Worm (Caenorhabditis elegans): ENCODE data around the gene ttc-7.
A peak's percentile ranks its signal among the peaks of the same experiment; 100 is the strongest.

Gene ttc-7

ce11 chrIII:1926456-1926855, 66.2 kb downstream of the ttc-7 start (continued):
- TF ChIP-seq die-1 (tag; optimal IDR thresholded peaks at IDR 0.05) (peak; percentile 64), hrde-1 (tag; optimal IDR thresholded peaks at IDR 0.05; ENCODE audit: borderline replicate concordance) (no peak), nhr-90 (tag; optimal IDR thresholded peaks at IDR 0.05) (no peak), xnd-1 (tag; optimal IDR thresholded peaks at IDR 0.05) (no peak), mel-28 (tag; optimal IDR thresholded peaks at IDR 0.05; ENCODE audit: borderline replicate concordance) (no peak), Y67H2A.10 (GFP tag; conservative IDR thresholded peaks at IDR 0.05) (no peak), akir-1 (GFP tag; optimal IDR thresholded peaks at IDR 0.05) (no peak), ceh-91 (GFP tag; IDR thresholded peaks at IDR 0.05) (no peak), sdz-38 (tag; optimal IDR thresholded peaks at IDR 0.05) (no peak), ztf-22 (GFP tag; optimal IDR thresholded peaks at IDR 0.05) (peak; percentile 89), hsf-1 (GFP tag; IDR thresholded peaks at IDR 0.05) (no peak), F10E7.11 (tag; optimal IDR thresholded peaks at IDR 0.05) (no peak), snpc-3.4 (tag; optimal IDR thresholded peaks at IDR 0.05) (no peak), nfya-2 (GFP tag; IDR thresholded peaks at IDR 0.05) (no peak), bed-1 (GFP tag; IDR thresholded peaks at IDR 0.05) (no peak), athp-1 (tag; optimal IDR thresholded peaks at IDR 0.05) (peak; percentile 30), ceh-58 (GFP tag; IDR thresholded peaks at IDR 0.05) (no peak), mcd-1 (GFP tag; IDR thresholded peaks at IDR 0.05) (peak; percentile 82), snpc-1.1 (tag; optimal IDR thresholded peaks at IDR 0.05; ENCODE audit: insufficient read depth) (no peak), tbx-9 (tag; optimal IDR thresholded peaks at IDR 0.05; ENCODE audit: borderline replicate concordance) (no peak), repo-1 (tag; optimal IDR thresholded peaks at IDR 0.05) (no peak), ztf-6 (GFP tag; IDR thresholded peaks at IDR 0.05) (0 out of 2 replicates have a peak, but pooled peaks have one; percentile 32), Y53G8AR.9 (GFP tag; conservative IDR thresholded peaks at IDR 0.05) (peak; percentile 64; the same call in 1 of the 2 replicates), bed-2 (GFP tag; IDR thresholded peaks at IDR 0.05) (no peak), madf-3 (GFP tag; IDR thresholded peaks at IDR 0.05) (no peak), F57C9.4 (tag; optimal IDR thresholded peaks at IDR 0.05) (no peak), tlf-1 (GFP tag; optimal IDR thresholded peaks at IDR 0.05) (peak; percentile 49), egrh-3 (GFP tag; IDR thresholded peaks at IDR 0.05) (peak; percentile 87), T26A5.8 (tag; optimal IDR thresholded peaks at IDR 0.05) (no peak), pha-4 (tag; optimal IDR thresholded peaks at IDR 0.05) (peak; percentile 79), F39B2.1 (GFP tag; IDR thresholded peaks at IDR 0.05) (no peak), ztf-3 (GFP tag; optimal IDR thresholded peaks at IDR 0.05) (peak; percentile 72), lir-1 (GFP tag; conservative IDR thresholded peaks at IDR 0.05) (0 out of 2 replicates have a peak, but pooled peaks have one; percentile 12), hmg-1.2 (GFP tag; IDR thresholded peaks at IDR 0.05) (peak; percentile 94), F22D6.2 (tag; optimal IDR thresholded peaks at IDR 0.05) (peak; percentile 67), T07F8.4 (tag; optimal IDR thresholded peaks at IDR 0.05) (no peak), madf-8 (GFP tag; conservative IDR thresholded peaks at IDR 0.05) (no peak), F57A8.1 (GFP tag; optimal IDR thresholded peaks at IDR 0.05) (no peak)

- TF ChIP-seq hmg-20 (GFP tag; IDR thresholded peaks at IDR 0.05) (no peak), pha-4 (tag; optimal IDR thresholded peaks at IDR 0.05) (no peak), nhr-80 (tag; optimal IDR thresholded peaks at IDR 0.05) (no peak), C17E4.6 (GFP tag; IDR thresholded peaks at IDR 0.05) (no peak), lsy-27 (tag; optimal IDR thresholded peaks at IDR 0.05; ENCODE audit: borderline replicate concordance, insufficient read depth) (no peak), ztf-25 (GFP tag; IDR thresholded peaks at IDR 0.05) (no peak), efl-1 (GFP tag; optimal IDR thresholded peaks at IDR 0.05) (no peak), hlh-12 (tag; optimal IDR thresholded peaks at IDR 0.05) (no peak), tbp1 (GFP tag; optimal IDR thresholded peaks at IDR 0.05) (no peak), ccch-3 (GFP tag; optimal IDR thresholded peaks at IDR 0.05) (no peak), cebp-2 (GFP tag; IDR thresholded peaks at IDR 0.05) (no peak), unc-130 (GFP tag; optimal IDR thresholded peaks at IDR 0.05) (no peak), aptf-3 (GFP tag; IDR thresholded peaks at IDR 0.05) (no peak), ceh-91 (GFP tag; IDR thresholded peaks at IDR 0.05) (no peak), F49E8.2 (tag; optimal IDR thresholded peaks at IDR 0.05; ENCODE audit: insufficient read depth) (no peak)
These were observed 67.0 kb downstream of the ttc-7 start for ce11 chrIII:1927230-1927629.
